Worm (Caenorhabditis elegans): Measurements from ENCODE around the gene Y7A5A.2.

DNA sequence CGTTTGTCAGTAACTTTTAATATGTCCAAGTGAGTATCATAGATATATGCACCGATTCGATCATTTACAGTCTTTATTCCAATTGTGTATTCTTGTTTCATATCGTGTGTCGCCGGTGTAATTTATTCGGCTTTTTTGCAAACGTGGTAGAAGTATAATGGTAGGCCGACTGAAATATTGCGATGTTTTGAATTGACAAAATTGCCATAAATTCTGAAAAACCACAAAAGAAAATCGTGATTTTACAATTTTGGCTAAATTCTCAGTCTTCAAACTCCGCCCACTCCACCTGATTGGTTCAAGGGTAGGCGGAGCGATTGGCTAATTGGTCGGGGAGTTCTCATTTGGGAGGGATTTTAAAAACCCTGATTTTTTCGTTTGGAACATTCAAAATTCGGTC lies 12.0 kb upstream of the Y7A5A.2 start, which contains the start of gene Y7A5A.3:
- TF ChIP-seq nhr-12 (tag; optimal IDR thresholded peaks at IDR 0.05) (no peak), lin-13 (tag; optimal IDR thresholded peaks at IDR 0.05) (no peak), nhr-237 (tag; optimal IDR thresholded peaks at IDR 0.05) (no peak), elt-3 (tag; optimal IDR thresholded peaks at IDR 0.05) (no peak), nhr-28 (tag; optimal IDR thresholded peaks at IDR 0.05) (no peak), ztf-11 (tag; optimal IDR thresholded peaks at IDR 0.05) (no peak), tbx-8 (GFP tag; optimal IDR thresholded peaks at IDR 0.05) (no peak)

Data from whole organism, mixed stage, embryonic.